Worm (Caenorhabditis elegans) whole organism, young adult: ENCODE results near the gene acr-21.

ENCODE experiments used
- F57A8.1 ChIP-seq: fragments of 200-800 bp; sonication (Bioruptor generic); optimal IDR thresholded peaks from 2 replicates; lab custom pipeline; 2018; ENCODE audit warnings: mild to moderate bottlenecking, missing genetic modification characterization, moderate library complexity, missing compliant biosample characterization
- aptf-2 ChIP-seq: fragments of 200-800 bp; sonication (Bioruptor generic); conservative IDR thresholded peaks from 2 replicates; pipeline ENCODE4 v1.3.6; 2022; ENCODE audit warnings: missing genetic modification reagents, missing genetic modification characterization, missing compliant biosample characterization
- bed-2 ChIP-seq: fragments of 200-800 bp; sonication (Bioruptor generic); IDR thresholded peaks from 2 replicates; pipeline ENCODE4 v1.3.6; 2022; ENCODE audit warnings: missing genetic modification reagents, missing genetic modification characterization, missing compliant biosample characterization
- gei-17 ChIP-seq: fragments of 200-800 bp; sonication (Bioruptor generic); optimal IDR thresholded peaks from 2 replicates; lab custom pipeline; 2018; ENCODE audit warnings: mild to moderate bottlenecking, missing genetic modification characterization, missing compliant biosample characterization
- repo-1 ChIP-seq: sonication (generic microtip); optimal IDR thresholded peaks from 2 replicates; lab custom pipeline; 2017; ENCODE audit warnings: mild to moderate bottlenecking, missing genetic modification characterization, missing compliant biosample characterization
- tbx-9 ChIP-seq: sonication (generic microtip); optimal IDR thresholded peaks from 2 replicates; lab custom pipeline; 2016; ENCODE audit warnings: borderline replicate concordance, missing genetic modification characterization, inconsistent platforms, missing compliant biosample characterization
- ztf-25 ChIP-seq: fragments of 200-800 bp; sonication (Bioruptor generic); IDR thresholded peaks from 2 replicates; pipeline ENCODE4 v1.3.6; 2022; ENCODE audit warnings: missing genetic modification reagents, missing genetic modification characterization, missing compliant biosample characterization

- TF ChIP-seq gei-17 (GFP tag; lab: Kevin White, UChicago) (no peak), repo-1 (tag; lab: Kevin White, UChicago) (no peak), aptf-2 (GFP tag; lab: Robert Waterston, UW) (no peak), bed-2 (GFP tag; lab: Robert Waterston, UW) (no peak), ztf-25 (GFP tag; lab: Robert Waterston, UW) (no peak), F57A8.1 (GFP tag; lab: Kevin White, UChicago) (no peak), tbx-9 (tag; lab: Kevin White, UChicago) (no peak)
Measured at ce11 chrIII:6607646-6608045, 26.0 kb downstream of the acr-21 start.
